Worm (Caenorhabditis elegans): ENCODE data around the gene F31E3.6.

The F31E3.6 gene

DNA sequence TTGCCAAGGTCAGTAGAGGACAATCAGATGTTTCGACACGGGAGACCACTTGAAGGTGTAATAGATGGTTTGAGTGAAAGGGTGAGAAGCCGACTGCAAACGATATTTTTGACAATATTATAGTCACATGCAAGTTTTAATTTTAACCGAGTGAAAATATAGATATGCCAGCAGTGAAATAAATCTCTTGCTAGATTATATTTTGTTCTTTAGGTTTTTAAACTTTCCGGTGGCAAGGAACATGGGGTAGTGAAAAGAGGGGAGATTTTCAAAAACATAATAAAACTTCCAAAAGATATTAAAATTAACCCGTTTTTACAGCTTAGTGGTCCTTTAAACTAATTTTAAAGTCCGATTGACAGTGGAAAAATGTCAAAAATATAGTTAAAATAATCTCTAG, 23.5 kb downstream of the F31E3.6 start, which contains the start of gene C06E8.5:
Gene C06E8.5 (minus strand): TSS at position 101 of the 400 bp plus-strand sequence.
- TF ChIP-seq F23B12.7 (tag; optimal IDR thresholded peaks at IDR 0.05; ENCODE audit: insufficient read depth) (no peak), mxl-1 (tag; optimal IDR thresholded peaks at IDR 0.05) (no peak), K12H6.12 (tag; optimal IDR thresholded peaks at IDR 0.05) (no peak), xnd-1 (tag; optimal IDR thresholded peaks at IDR 0.05) (no peak), madf-8 (GFP tag; conservative IDR thresholded peaks at IDR 0.05) (no peak), B0035.1 (tag; optimal IDR thresholded peaks at IDR 0.05) (no peak), ceh-79 (tag; optimal IDR thresholded peaks at IDR 0.05) (no peak), F33H1.4 (GFP tag; IDR thresholded peaks at IDR 0.05) (no peak), lsy-27 (tag; optimal IDR thresholded peaks at IDR 0.05; ENCODE audit: borderline replicate concordance, insufficient read depth) (no peak), atf-7 (tag; optimal IDR thresholded peaks at IDR 0.05) (no peak)

- no peak for TF ChIP-seq ceh-58 (GFP tag; IDR thresholded peaks at IDR 0.05)
- TF ChIP-seq ama-1 (optimal IDR thresholded peaks at IDR 0.05), result no peak
- TF ChIP-seq ama-1 (GFP tag; optimal IDR thresholded peaks at IDR 0.05), result no peak
- TF ChIP-seq ceh-91 (GFP tag; IDR thresholded peaks at IDR 0.05), result no peak
Measured at ce11 chrIII:7008836-7009235, 27.0 kb downstream of the F31E3.6 start, which contains the start of gene lgc-38. lgc-38 (plus strand) TSS chrIII:7009136.

ce11 chrIII:7012060-7012459, 30.2 kb downstream of the F31E3.6 start:
- TF ChIP-seq rpc-1 (optimal IDR thresholded peaks at IDR 0.05) (no peak), rpc-1 (tag; optimal IDR thresholded peaks at IDR 0.05) (no peak), dpl-1 (GFP tag; optimal IDR thresholded peaks at IDR 0.05) (no peak), pbrm-1 (GFP tag; IDR thresholded peaks at IDR 0.05) (no peak), him-1 (tag; optimal IDR thresholded peaks at IDR 0.05) (no peak), unc-130 (GFP tag; optimal IDR thresholded peaks at IDR 0.05) (no peak)

ce11 chrIII:7013764-7014163, 31.9 kb downstream of the F31E3.6 start:
- TF ChIP-seq sea-2 (GFP tag; IDR thresholded peaks at IDR 0.05) (no peak), sdz-38 (tag; optimal IDR thresholded peaks at IDR 0.05) (no peak), rec-8 (tag; optimal IDR thresholded peaks at IDR 0.05) (no peak)

DNA sequence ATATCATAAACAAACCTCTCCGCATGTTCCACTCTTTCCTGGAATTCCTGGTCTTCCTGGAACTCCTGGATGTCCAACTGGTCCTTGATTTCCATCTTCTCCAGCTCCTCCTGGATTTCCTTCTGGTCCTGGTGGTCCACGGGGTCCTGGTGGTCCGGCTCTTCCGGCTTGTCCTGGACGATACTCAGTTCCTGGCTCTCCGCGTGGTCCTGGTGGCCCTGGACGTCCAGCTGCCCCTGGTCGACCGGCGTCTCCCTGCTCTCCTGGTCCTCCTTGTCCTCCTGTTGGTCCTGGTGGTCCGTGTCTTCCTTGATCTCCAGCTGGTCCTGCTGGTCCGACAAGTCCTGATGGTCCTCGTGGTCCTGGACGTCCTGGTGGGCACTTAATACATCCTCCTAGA, 37.8 kb downstream of the F31E3.6 start:
- TF ChIP-seq ztf-25 (GFP tag; IDR thresholded peaks at IDR 0.05) (0 out of 2 replicates have a peak, but pooled peaks have one; percentile 33), sea-2 (GFP tag; IDR thresholded peaks at IDR 0.05) (no peak), zfh-2 (GFP tag; conservative IDR thresholded peaks at IDR 0.05) (peak; percentile 92), egrh-3 (GFP tag; IDR thresholded peaks at IDR 0.05) (peak; percentile 90)

ce11 chrIII:7020500-7020899, 38.6 kb downstream of the F31E3.6 start, which contains the start of gene col-8:
col-8 (minus strand) TSS chrIII:7020600.
- no peak for TF ChIP-seq T26A5.8 (tag; optimal IDR thresholded peaks at IDR 0.05)
- no peak for TF ChIP-seq Y67H2A.10 (GFP tag; conservative IDR thresholded peaks at IDR 0.05)
- TF ChIP-seq F49E8.2 (tag; optimal IDR thresholded peaks at IDR 0.05; ENCODE audit: insufficient read depth), result no peak
- no peak for TF ChIP-seq snpc-4 (GFP tag; optimal IDR thresholded peaks at IDR 0.05)
- no peak for TF ChIP-seq snpc-4 (tag; optimal IDR thresholded peaks at IDR 0.05)
- no peak for TF ChIP-seq Y79H2A.3 (GFP tag; conservative IDR thresholded peaks at IDR 0.05)
- no peak for TF ChIP-seq lsl-1 (GFP tag; optimal IDR thresholded peaks at IDR 0.05)
- no peak for TF ChIP-seq zim-3 (tag; optimal IDR thresholded peaks at IDR 0.05)
- TF ChIP-seq let-607 (tag; optimal IDR thresholded peaks at IDR 0.05), result no peak
- TF ChIP-seq madf-6 (GFP tag; IDR thresholded peaks at IDR 0.05), result no peak
- no peak for TF ChIP-seq F23B12.7 (tag; optimal IDR thresholded peaks at IDR 0.05; ENCODE audit: insufficient read depth)
- TF ChIP-seq lag-1 (GFP tag; IDR thresholded peaks at IDR 0.05), result no peak
- TF ChIP-seq dpl-1 (GFP tag; optimal IDR thresholded peaks at IDR 0.05), result no peak
- TF ChIP-seq bed-1 (GFP tag; IDR thresholded peaks at IDR 0.05), result no peak
- TF ChIP-seq ccch-3 (GFP tag; optimal IDR thresholded peaks at IDR 0.05), result no peak

Measured in whole organism, young adult.